Fruit fly (Drosophila melanogaster) Kc167 (cell line): ENCODE results near the gene CG2247.
"Not testable (repeated sequence)": the region's sequence is repeated elsewhere in the genome, so short reads cannot be mapped to it uniquely, and the experiment has no call there.

ENCODE experiments used
- Myc ChIP-seq: fragments of >200 bp; optimal IDR thresholded peaks from 2 replicates; lab custom pipeline; 2017; ENCODE audit warnings: missing external identifiers
- Sin3A ChIP-seq: fragments of >200 bp; optimal IDR thresholded peaks from 2 replicates; lab custom pipeline; 2018; ENCODE audit warnings: missing external identifiers
- h ChIP-seq: fragments of >200 bp; optimal IDR thresholded peaks from 3 replicates; lab custom pipeline; 2018; ENCODE audit warnings: missing external identifiers
- insv ChIP-seq: fragments of >200 bp; optimal IDR thresholded peaks from 3 replicates; lab custom pipeline; 2018; ENCODE audit warnings: missing external identifiers
- psq ChIP-seq: fragments of >200 bp; optimal IDR thresholded peaks from 2 replicates; lab custom pipeline; 2017; ENCODE audit warnings: missing external identifiers
- ttk ChIP-seq: sonication (Bioruptor generic); optimal IDR thresholded peaks from 2 replicates; lab custom pipeline; 2017; ENCODE audit warnings: missing external identifiers

Gene CG2247

DNA sequence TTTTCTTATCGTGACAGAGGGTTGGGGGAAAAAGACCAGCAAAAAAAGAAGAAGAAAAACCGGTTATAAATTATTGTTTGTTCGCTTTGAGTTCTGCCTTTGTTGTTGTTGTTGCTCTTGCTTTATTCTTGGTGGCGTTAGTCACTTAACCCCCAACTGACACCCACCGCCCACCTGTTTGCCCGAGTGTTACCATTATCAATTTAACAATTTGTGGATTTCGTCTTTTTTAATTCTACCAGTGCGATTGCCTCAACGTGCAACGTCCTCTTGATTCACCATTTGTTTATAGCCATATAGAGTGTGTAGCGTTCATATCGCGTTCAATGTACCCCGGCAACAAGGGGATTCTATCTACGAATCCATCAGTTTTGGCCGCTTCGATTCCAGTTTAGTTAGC, 10.0 kb downstream of the CG2247 start:
- TF ChIP-seq h (no peak), insv (lab: Kevin White, UChicago) (no peak), Sin3A (lab: Kevin White, UChicago) (no peak), Myc (lab: Kevin White, UChicago) (no peak), ttk (lab: Kevin White, UChicago) (no peak), psq (lab: Kevin White, UChicago) (no peak)

- no peak for TF ChIP-seq Sin3A (lab: Kevin White, UChicago)
These were observed 10.6 kb downstream of the CG2247 start for dm6 chrX:11600795-11601358.

DNA sequence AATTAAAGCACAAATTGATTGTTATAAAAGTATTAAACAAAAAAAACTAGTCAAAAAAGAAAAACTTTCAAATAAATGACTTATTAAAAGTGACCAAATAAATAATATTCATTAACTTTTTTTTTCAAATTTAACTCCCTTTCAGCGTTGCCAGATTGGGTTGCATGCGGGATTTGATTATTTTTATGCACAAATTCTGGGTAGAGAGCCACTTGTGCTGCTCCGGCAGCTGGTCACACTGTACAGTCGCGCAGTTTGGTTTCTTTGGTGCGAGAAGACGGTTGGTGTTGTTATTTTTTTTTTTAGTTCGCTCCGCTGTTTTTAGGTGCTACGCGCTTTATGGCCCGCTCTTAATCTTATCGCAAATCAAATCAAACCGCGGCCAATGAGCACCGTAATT, 11.9 kb downstream of the CG2247 start, which contains the start of gene rho-4:
TSS of gene rho-4 (plus strand) at position 250 of the 400 bp plus-strand sequence.
- TF ChIP-seq insv (lab: Kevin White, UChicago); h; psq (lab: Kevin White, UChicago): not testable (repeated sequence)

DNA sequence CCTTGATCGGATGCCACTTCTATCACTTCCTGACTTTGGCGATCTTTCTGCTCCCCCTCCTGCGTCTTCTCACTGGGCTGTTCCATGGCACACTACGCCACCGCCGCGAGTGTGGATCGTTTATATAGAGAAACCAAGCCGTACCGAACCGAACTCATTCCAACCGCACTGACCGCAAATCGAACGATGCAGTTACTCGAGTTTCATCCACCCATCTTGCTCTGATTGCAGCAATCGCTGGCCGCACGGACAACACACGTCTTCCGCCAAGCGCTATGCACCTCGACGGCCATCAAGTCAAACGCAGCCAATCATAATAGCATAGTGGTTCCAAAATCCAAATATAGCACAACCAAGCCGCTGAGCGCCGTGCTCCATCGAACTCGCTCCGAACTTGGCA, 27.4 kb downstream of the CG2247 start, which contains the start of gene pkm:
TSS of gene pkm (minus strand) at position 101 of the 400 bp plus-strand sequence.
- TF ChIP-seq Myc (lab: Kevin White, UChicago) (no peak), h (no peak), ttk (lab: Kevin White, UChicago) (no peak), insv (lab: Kevin White, UChicago) (no peak), Sin3A (lab: Kevin White, UChicago) (no peak)

DNA sequence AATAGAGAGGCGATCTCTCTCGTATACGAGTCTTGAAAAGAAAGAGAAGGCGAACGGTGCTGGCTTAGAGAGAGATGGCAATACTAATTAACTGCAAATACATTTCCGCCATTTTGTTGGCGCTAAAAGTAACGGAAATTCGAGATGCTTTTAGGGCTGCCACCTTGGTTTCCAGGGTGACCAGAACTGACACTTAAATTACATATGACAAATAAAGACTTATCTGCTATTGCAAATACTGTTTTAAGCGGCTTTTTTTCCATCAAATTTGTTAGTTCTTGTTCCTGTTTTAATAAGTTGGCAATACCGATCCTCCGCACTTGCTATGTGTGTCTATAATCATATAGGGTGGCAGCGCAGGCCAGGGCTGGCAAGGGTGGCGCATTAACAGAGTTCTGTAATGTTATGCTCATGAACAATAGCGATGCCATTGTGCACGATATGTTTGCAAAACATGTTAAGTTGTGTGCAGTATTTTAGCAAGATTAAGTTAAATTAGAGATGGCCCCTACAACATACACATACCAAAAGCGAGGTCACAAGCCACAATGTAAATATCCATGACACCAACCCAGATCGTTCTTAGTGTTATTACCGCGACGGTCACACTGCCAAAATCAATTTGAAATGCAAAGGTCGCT, 31.1 kb downstream of the CG2247 start, which contains the start of gene nod:
TSS of gene nod (plus strand) at position 573 of the 641 bp plus-strand sequence.
- TF ChIP-seq psq (lab: Kevin White, UChicago) = no peak
- no peak for TF ChIP-seq Sin3A (lab: Kevin White, UChicago)
- TF ChIP-seq insv (lab: Kevin White, UChicago) = no peak
- TF ChIP-seq ttk (lab: Kevin White, UChicago) = no peak
- no peak for TF ChIP-seq h

DNA sequence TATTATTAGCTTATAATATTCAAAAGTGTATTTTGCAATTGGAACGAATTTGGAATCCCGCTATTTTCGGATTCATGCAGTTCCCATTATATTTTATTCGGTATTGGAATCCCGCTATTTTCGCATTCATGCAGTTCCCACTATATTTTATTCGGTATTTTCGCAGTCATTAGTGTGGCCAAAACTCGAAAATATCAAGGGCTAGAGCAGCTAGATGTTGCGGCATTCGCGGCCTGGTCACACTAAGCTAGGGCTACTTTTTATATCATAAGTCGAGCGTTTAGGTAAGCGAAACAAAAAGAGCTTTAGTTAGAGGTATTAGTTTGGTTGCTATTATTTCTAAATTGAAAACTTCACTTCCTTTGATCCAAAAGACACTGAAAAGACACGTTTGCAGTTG, 32.6 kb downstream of the CG2247 start:
- TF ChIP-seq insv (lab: Kevin White, UChicago) (no peak), Sin3A (lab: Kevin White, UChicago) (no peak), psq (lab: Kevin White, UChicago) (no peak), ttk (lab: Kevin White, UChicago) (no peak), Myc (lab: Kevin White, UChicago) (no peak), h (no peak)

- TF ChIP-seq insv (lab: Kevin White, UChicago) = no peak
- TF ChIP-seq Myc (lab: Kevin White, UChicago) = no peak
- no peak for TF ChIP-seq psq (lab: Kevin White, UChicago)
- TF ChIP-seq Sin3A (lab: Kevin White, UChicago) = no peak
- TF ChIP-seq ttk (lab: Kevin White, UChicago) = no peak
- no peak for TF ChIP-seq h
These were observed 34.9 kb downstream of the CG2247 start, which contains the start of gene CG11695 for dm6 chrX:11576540-11576939. CG11695 (plus strand) TSS chrX:11576883.

- TF ChIP-seq Myc (lab: Kevin White, UChicago) (no peak), ttk (lab: Kevin White, UChicago) (no peak), insv (lab: Kevin White, UChicago) (no peak), Sin3A (lab: Kevin White, UChicago) (no peak), h (no peak), psq (lab: Kevin White, UChicago) (no peak)
These were observed 37.9 kb downstream of the CG2247 start, which contains the start of gene CG11696 for dm6 chrX:11573529-11573928. CG11696 (plus strand) TSS chrX:11573731.

DNA sequence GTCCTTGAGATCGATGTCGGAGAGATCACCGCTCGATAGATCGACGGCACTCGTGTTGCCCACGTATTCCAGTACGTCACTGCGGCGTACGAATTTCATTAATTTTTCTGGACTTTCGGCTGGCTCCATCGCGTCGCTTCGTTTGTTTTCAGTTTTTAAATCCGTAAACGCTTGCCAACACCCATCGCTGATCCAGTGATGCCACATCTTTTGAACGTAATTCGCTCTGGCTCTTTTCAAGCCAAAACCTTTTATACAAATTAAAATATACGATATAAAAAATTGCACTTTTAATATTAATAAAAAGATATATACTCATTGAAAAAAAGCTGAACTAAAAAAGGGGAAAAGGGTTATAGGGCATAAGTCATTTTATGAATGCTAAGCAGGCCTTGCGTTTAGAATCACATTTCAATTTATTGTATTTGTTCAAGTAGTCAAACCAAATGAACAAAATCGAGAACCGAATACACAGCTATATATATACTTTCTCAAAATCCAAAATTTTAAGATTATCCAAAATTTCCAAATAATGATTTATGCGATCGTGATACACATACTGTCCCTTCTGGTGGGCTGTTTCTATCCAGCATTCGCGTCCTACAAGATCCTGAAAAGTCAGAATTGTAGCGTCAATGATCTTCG, 39.1 kb downstream of the CG2247 start, which contains the start of the genes Kmn1 and Reepl1:
TSS of gene Kmn1 (minus strand) at position 173 of the 645 bp plus-strand sequence.
TSS of gene Reepl1 (plus strand) at position 438 of the 645 bp plus-strand sequence.
- no peak for TF ChIP-seq h
- no peak for TF ChIP-seq insv (lab: Kevin White, UChicago)
- no peak for TF ChIP-seq psq (lab: Kevin White, UChicago)
- TF ChIP-seq ttk (lab: Kevin White, UChicago) = no peak
- no peak for TF ChIP-seq Sin3A (lab: Kevin White, UChicago)
- no peak for TF ChIP-seq Myc (lab: Kevin White, UChicago)

DNA sequence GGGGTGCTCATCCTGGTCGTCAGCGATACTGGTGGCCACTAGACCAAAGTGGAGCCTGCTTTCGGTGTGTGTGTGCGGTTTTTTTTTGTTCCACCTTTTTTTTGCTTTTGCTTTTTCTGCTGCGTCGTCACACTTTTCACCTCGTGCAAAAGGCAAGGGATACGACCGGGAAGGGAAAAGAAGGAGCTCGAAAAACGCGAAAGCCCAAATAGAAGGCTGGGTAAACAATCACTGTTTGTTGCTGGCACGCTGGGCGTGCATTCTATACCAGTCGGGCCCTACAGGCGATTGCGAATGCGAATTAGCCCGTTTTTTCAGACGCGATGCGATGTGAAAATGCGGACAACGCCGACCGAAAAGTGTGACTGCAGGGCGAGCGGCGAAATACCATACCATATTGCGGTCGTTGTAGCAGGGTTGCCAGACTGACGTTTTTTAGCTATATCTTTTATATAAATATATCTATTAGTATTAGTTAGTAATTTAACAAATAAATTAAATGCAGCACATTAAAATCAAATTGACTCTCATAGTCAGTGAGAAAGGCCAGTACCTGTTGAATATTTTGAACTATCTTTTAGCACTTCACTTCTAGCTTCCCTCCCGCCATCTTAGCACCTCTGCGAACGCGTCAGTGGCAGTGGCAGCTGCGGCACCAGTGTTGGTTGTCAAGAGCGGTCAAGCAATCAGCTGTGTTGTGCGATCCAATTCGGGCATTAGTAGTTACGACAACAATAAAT, 41.3 kb downstream of the CG2247 start, which contains the start of the genes Polr2A and CG11699:
TSS of gene Polr2A (minus strand) at position 371 of the 740 bp plus-strand sequence.
TSS of gene CG11699 (plus strand) at position 666 of the 740 bp plus-strand sequence.
- TF ChIP-seq h (no peak), psq (lab: Kevin White, UChicago) (no peak)

DNA sequence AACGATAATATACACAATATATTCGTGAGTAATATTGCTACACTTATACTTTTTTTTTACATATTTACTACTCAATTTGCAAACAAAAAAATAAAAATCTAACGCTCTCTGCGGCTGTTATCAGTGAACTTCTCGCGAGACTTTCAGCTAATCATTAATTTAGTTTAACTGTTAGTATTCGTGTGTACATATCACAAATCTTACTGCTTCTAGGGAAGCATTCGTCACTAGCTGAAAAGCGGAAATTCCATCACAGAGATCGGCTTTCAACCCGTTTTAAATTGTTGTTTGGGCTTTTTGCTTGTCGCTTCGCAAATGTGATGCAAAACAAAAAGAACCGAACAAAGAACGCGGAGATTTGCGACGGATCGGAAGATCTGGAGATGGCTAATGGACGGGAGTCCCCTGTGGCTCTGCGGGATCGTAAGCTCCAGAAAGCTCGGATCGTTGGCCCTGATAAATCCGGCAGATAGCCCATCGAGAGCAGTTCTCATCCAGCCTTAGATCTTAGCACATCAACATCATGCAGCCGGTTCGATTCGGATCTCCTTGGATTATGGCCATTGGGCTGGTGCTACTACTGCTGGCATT, 49.9 kb downstream of the CG2247 start, which contains the start of gene PGRP-SA:
TSS of gene PGRP-SA (plus strand) at position 194 of the 591 bp plus-strand sequence.
- no peak for TF ChIP-seq Sin3A (lab: Kevin White, UChicago)
- TF ChIP-seq psq (lab: Kevin White, UChicago) = no peak
- TF ChIP-seq ttk (lab: Kevin White, UChicago) = no peak
- no peak for TF ChIP-seq insv (lab: Kevin White, UChicago)
- no peak for TF ChIP-seq Myc (lab: Kevin White, UChicago)
- TF ChIP-seq h = no peak
